Fruit fly (Drosophila melanogaster) whole organism, pupa: ENCODE results near the gene Nagk.

Experiments
- CG10348 ChIP-seq: fragments of 200-800 bp; sonication (Bioruptor generic); IDR thresholded peaks from 2 replicates; pipeline ENCODE4 v1.3.6; 2022; ENCODE audit warnings: missing biosample characterization, missing genetic modification characterization
- CG12605 ChIP-seq: fragments of 200-800 bp; sonication (Bioruptor generic); IDR thresholded peaks from 2 replicates; pipeline ENCODE4 v1.3.6; 2022; ENCODE audit warnings: missing biosample characterization, missing genetic modification characterization
- CG13204 ChIP-seq: fragments of 200-800 bp; sonication (Bioruptor generic); optimal IDR thresholded peaks from 2 replicates; lab custom pipeline; 2018; ENCODE audit warnings: missing biosample characterization, mild to moderate bottlenecking, missing genetic modification characterization, moderate library complexity
- CG14655 ChIP-seq: fragments of 200-800 bp; sonication (Bioruptor generic); optimal IDR thresholded peaks from 3 replicates; lab custom pipeline; 2017; ENCODE audit warnings: mild to moderate bottlenecking, missing biosample characterization, missing genetic modification reagents, missing genetic modification characterization
- CG15710 ChIP-seq: fragments of 200-800 bp; sonication (Bioruptor generic); optimal IDR thresholded peaks from 2 replicates; lab custom pipeline; 2018; ENCODE audit warnings: missing biosample characterization, mild to moderate bottlenecking, missing genetic modification characterization, moderate library complexity
- CG17806 ChIP-seq: fragments of 200-800 bp; sonication (Bioruptor generic); optimal IDR thresholded peaks from 2 replicates; lab custom pipeline; 2018; ENCODE audit warnings: missing biosample characterization, mild to moderate bottlenecking, missing genetic modification characterization, moderate library complexity
- CG32121 ChIP-seq: fragments of 200-800 bp; sonication (Bioruptor generic); IDR thresholded peaks from 2 replicates; pipeline ENCODE4 v1.3.6; 2022; ENCODE audit warnings: missing biosample characterization, missing genetic modification characterization
- CG34367 ChIP-seq: fragments of 200-800 bp; sonication (Bioruptor generic); optimal IDR thresholded peaks from 2 replicates; lab custom pipeline; 2018; ENCODE audit warnings: missing biosample characterization, mild to moderate bottlenecking, missing genetic modification characterization
- CG4496 ChIP-seq: fragments of 200-800 bp; sonication (Bioruptor generic); IDR thresholded peaks from 3 replicates; pipeline ENCODE4 v1.3.6; 2022; ENCODE audit warnings: missing biosample characterization, missing genetic modification characterization
- CG8159 ChIP-seq: fragments of 200-800 bp; sonication (Bioruptor generic); optimal IDR thresholded peaks from 3 replicates; lab custom pipeline; 2018; ENCODE audit warnings: missing biosample characterization, mild to moderate bottlenecking, missing genetic modification characterization, moderate library complexity
- CG8301 ChIP-seq: fragments of 200-800 bp; sonication (Bioruptor generic); optimal IDR thresholded peaks from 2 replicates; lab custom pipeline; 2018; ENCODE audit warnings: missing biosample characterization, mild to moderate bottlenecking, missing genetic modification characterization
- CG9948 ChIP-seq: fragments of 200-800 bp; sonication (Bioruptor generic); optimal IDR thresholded peaks from 2 replicates; lab custom pipeline; 2018; ENCODE audit warnings: missing biosample characterization, mild to moderate bottlenecking, missing genetic modification characterization, moderate library complexity
- D1 ChIP-seq: fragments of 200-800 bp; sonication (Bioruptor generic); optimal IDR thresholded peaks from 2 replicates; lab custom pipeline; 2018; ENCODE audit warnings: missing biosample characterization, mild to moderate bottlenecking, missing genetic modification characterization, moderate library complexity
- EcR ChIP-seq: fragments of 200-800 bp; sonication (Bioruptor generic); optimal IDR thresholded peaks from 3 replicates; lab custom pipeline; 2019; ENCODE audit warnings: missing biosample characterization, missing genetic modification characterization, mild to moderate bottlenecking, moderate library complexity, missing genetic modification reagents
- Ets98B ChIP-seq: fragments of 200-800 bp; sonication (Bioruptor generic); IDR thresholded peaks from 2 replicates; pipeline ENCODE4 v1.3.6; 2022; ENCODE audit warnings: missing biosample characterization, missing genetic modification characterization
- Pif1A ChIP-seq: fragments of 200-800 bp; sonication (Bioruptor generic); optimal IDR thresholded peaks from 3 replicates; lab custom pipeline; 2016; ENCODE audit warnings: missing biosample characterization, missing genetic modification characterization
- Pif1B ChIP-seq: fragments of 200-800 bp; sonication (Bioruptor generic); optimal IDR thresholded peaks from 3 replicates; lab custom pipeline; 2016; ENCODE audit warnings: missing biosample characterization, missing genetic modification characterization
- Snoo ChIP-seq: fragments of 200-800 bp; sonication (Bioruptor generic); optimal IDR thresholded peaks from 3 replicates; lab custom pipeline; 2017; ENCODE audit warnings: missing biosample characterization, mild to moderate bottlenecking, missing genetic modification characterization, inconsistent platforms
- fd96Ca ChIP-seq: fragments of 200-800 bp; sonication (Bioruptor generic); IDR thresholded peaks from 3 replicates; pipeline ENCODE4 v1.3.6; 2022; ENCODE audit warnings: missing biosample characterization, missing genetic modification characterization
- gl ChIP-seq: fragments of 200-800 bp; sonication (Bioruptor generic); optimal IDR thresholded peaks from 2 replicates; lab custom pipeline; 2018; ENCODE audit warnings: missing biosample characterization, mild to moderate bottlenecking, missing genetic modification characterization
- rn ChIP-seq: fragments of 200-800 bp; sonication (Bioruptor generic); IDR thresholded peaks from 2 replicates; pipeline ENCODE4 v1.3.6; 2022; ENCODE audit warnings: missing biosample characterization, missing genetic modification characterization

Gene Nagk

DNA sequence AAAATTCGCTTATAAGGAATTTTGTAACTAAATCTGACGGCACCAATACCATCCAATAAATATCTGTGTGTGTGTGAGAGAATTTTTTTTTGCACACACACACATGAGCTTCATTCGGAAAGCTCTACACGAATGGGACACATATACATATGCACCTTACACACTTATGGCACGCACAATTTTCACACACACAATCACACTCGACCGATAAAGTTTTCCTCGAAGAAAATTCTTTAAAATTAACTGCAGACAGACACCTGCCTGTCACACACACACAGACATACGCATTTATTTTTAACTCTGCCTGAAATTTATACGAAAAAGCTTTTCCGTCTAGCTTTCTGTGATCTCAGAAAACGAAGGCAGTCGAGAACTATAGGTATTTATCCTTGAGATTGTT, 32.4 kb downstream of the Nagk start:
- no peak for TF ChIP-seq Ets98B (GFP tag; lab: Robert Waterston, UW)
- no peak for TF ChIP-seq CG10348
- TF ChIP-seq CG8301 (tag; lab: Kevin White, UChicago): no peak
- TF ChIP-seq CG8159: no peak
- TF ChIP-seq CG15710 (tag; lab: Kevin White, UChicago): no peak
- TF ChIP-seq, all 21 proteins: peak for 0

DNA sequence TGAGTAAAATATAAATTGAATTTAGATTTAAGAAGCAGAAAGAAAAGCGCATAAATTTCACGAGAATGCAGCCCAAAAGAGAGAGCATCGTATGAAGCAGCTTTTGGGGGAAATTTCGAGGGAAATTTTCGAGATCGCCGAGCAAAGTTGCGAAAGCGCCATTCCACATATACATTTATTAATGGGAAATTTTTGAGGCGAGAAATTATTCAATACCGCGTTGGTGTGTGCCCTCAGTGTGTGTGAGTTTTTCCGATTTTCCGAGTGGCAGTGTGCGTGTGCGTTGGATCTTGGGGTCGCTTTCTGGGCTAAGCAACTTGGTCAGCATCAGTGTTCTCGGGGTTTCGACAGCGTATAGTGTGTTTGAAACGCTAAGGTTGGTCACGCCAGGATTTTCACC, 33.1 kb downstream of the Nagk start, which contains the start of gene Tm2:
Gene Tm2, plus strand, starts transcription at position 270 of the 400 bp plus-strand sequence.
- TF ChIP-seq CG32121: no peak
- no peak for TF ChIP-seq D1 (tag; lab: Kevin White, UChicago)
- no peak for TF ChIP-seq CG13204 (GFP tag; lab: Kevin White, UChicago)
- TF ChIP-seq EcR (GFP tag; lab: Kevin White, UChicago): no peak
- no peak for TF ChIP-seq CG12605 (GFP tag; lab: Robert Waterston, UW)

DNA sequence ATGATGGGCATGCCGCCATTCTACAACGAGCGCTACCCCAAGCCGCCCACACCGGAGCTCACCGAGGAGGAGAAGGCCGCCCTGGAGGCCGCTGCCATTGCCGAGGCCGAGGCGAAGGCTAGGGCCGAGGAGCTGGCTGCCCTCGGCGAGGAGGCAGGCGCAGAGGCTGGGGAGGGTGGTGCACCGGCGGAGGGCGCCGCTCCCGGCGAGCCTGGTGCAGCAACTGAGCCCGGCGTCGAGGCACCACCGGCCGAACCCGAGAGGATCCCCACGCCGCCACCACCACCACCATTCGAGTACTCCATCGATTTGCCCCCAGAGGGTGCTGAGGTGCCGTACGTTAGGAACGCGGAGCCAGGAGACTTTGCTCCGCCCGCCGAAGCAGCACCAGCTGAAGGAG, 37.8 kb downstream of the Nagk start:
- no peak for TF ChIP-seq CG14655 (GFP tag; lab: Kevin White, UChicago)
- TF ChIP-seq CG34367 (tag; lab: Kevin White, UChicago): no peak
- TF ChIP-seq CG4496 (GFP tag; lab: Robert Waterston, UW): no peak
- no peak for TF ChIP-seq EcR (GFP tag; lab: Kevin White, UChicago)
- no peak for TF ChIP-seq gl (tag; lab: Kevin White, UChicago)
- TF ChIP-seq Snoo: no peak
- TF ChIP-seq CG10348: no peak
- TF ChIP-seq fd96Ca (GFP tag; lab: Robert Waterston, UW): no peak
- no peak for TF ChIP-seq Pif1A (GFP tag; lab: Kevin White, UChicago)
- TF ChIP-seq CG8301 (tag; lab: Kevin White, UChicago): no peak
- TF ChIP-seq CG8159: no peak
- no peak for TF ChIP-seq CG15710 (tag; lab: Kevin White, UChicago)
- no peak for TF ChIP-seq CG12605 (GFP tag; lab: Robert Waterston, UW)
- no peak for TF ChIP-seq CG17806 (tag; lab: Kevin White, UChicago)
- TF ChIP-seq rn (GFP tag; lab: Robert Waterston, UW): no peak

DNA sequence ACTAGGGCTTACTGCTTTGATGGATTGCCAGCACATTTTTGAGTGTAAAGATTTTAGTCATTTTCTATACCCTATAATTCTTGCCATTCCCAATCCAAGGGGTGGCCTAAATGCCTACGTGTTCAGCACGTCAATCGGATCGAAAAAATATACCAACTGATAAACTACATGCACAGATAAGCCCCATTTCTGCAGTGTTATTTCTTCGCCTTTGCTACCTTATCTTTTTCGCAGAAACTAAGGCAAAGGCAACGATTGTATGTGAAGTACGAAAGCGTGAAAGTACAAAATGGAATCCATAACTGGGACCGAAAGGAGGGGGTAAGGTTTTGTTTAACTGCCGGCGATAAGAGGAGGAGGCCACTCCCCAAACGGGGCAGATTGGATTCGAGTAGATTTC, 45.2 kb downstream of the Nagk start:
- TF ChIP-seq Pif1A (GFP tag; lab: Kevin White, UChicago): no peak
- no peak for TF ChIP-seq CG32121
- TF ChIP-seq CG9948: no peak
- TF ChIP-seq CG17806 (tag; lab: Kevin White, UChicago): no peak
- no peak for TF ChIP-seq CG14655 (GFP tag; lab: Kevin White, UChicago)
- TF ChIP-seq Pif1B (GFP tag; lab: Kevin White, UChicago): no peak
- TF ChIP-seq D1 (tag; lab: Kevin White, UChicago): no peak
- no peak for TF ChIP-seq CG13204 (GFP tag; lab: Kevin White, UChicago)
- TF ChIP-seq CG10348: no peak
- TF ChIP-seq CG12605 (GFP tag; lab: Robert Waterston, UW): no peak
- no peak for TF ChIP-seq CG15710 (tag; lab: Kevin White, UChicago)
- TF ChIP-seq CG4496 (GFP tag; lab: Robert Waterston, UW): no peak
- no peak for TF ChIP-seq EcR (GFP tag; lab: Kevin White, UChicago)
- no peak for TF ChIP-seq Ets98B (GFP tag; lab: Robert Waterston, UW)
- no peak for TF ChIP-seq rn (GFP tag; lab: Robert Waterston, UW)
- no peak for TF ChIP-seq fd96Ca (GFP tag; lab: Robert Waterston, UW)
- TF ChIP-seq Snoo: no peak

DNA sequence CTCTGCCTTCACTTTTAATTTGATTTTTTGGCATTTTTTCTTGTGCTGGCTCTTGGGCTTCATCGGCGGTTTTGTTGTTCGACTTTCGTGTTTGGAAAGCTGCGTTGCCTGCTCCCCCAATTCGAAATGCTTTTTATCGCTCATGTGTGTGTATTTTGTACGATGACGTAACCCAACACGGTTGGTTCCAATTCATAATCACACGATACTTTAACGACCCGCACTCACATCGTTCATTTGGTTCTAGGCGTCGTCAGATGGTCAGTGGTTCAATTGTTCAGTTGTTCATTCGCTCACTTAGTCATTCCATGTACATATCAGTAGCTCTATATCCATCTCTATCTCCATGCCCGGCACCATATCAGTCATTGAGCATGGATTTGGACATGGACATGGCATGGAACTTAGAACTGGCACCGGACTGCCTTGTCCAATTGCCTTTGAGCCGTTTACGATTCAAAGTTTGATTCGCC, 49.1 kb downstream of the Nagk start:
- TF ChIP-seq rn (GFP tag; lab: Robert Waterston, UW) (no peak), EcR (GFP tag; lab: Kevin White, UChicago) (no peak), Ets98B (GFP tag; lab: Robert Waterston, UW) (no peak), CG14655 (GFP tag; lab: Kevin White, UChicago) (no peak)
- TF ChIP-seq, all 21 proteins: peak for 0

DNA sequence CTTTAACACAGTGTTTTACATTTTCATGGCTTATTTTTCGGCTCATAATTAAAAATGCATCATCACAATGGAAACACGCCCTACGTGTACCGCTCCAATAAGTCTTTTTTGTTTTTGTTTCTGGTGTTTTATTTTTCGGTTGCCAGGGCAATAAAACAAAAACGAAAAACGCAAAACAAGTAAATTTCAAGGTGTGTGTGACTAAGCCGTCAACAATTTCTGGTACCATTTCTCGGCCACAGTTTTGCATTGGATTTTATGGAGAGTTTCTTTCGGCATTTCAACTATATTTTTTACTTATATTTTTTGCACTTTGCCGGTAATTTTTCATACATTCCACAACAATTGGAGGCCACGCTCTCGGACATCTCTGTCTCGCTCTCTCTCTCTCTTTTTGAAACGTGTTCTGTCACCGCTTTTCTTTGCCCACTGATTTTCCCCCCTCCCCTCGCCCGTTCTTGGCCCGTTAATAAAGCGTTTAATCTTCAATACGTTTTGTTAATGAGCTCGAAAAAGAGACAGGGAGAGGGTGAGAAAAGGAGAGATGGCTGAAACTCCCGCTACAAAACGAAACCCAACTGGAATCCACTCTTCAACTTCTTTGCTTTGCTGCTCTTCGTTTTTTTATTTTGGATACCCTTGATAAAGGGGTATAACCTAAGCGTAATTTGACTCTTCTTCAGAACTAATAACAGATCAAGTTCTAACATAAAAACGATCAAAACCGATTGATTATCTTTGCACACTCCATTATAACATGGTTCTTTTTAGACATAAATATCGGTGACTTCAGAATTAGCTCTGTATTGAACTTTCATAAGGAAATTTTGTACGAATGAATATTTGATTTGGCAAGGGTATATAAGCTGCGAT, 49.8 kb downstream of the Nagk start:
- TF ChIP-seq CG12605 (GFP tag; lab: Robert Waterston, UW) (0 out of 2 replicates have a peak, but pooled peaks have one; percentile 31), Snoo (peak; percentile 52), gl (tag; lab: Kevin White, UChicago) (no peak), fd96Ca (GFP tag; lab: Robert Waterston, UW) (peak; percentile 16; the same call in 1 of the 3 replicates), Pif1A (GFP tag; lab: Kevin White, UChicago) (peak; percentile 29), CG32121 (no peak)
- TF ChIP-seq, all 21 proteins: peak for 4
